Worm (Caenorhabditis elegans) whole organism, L1 larva: ENCODE data around the gene ctps-1.

Experiments
- aly-2 ChIP-seq: fragments of 150-350 bp; optimal IDR thresholded peaks from 2 replicates; lab custom pipeline; 2014; ENCODE audit warnings: missing biosample characterization, missing genetic modification characterization
- dpl-1 ChIP-seq, 3 experiments: fragments of 150-350 bp in 2 of 3; sonication (generic microtip) in 1 of 3; optimal IDR thresholded peaks; 2 replicates each; lab custom pipeline; 2014 to 2017; ENCODE audit warnings: missing biosample characterization in 3 of 3, missing genetic modification characterization in 3 of 3, missing genetic modification reagents in 3 of 3
- jun-1 ChIP-seq: fragments of 150-350 bp; optimal IDR thresholded peaks from 2 replicates; lab custom pipeline; 2014; ENCODE audit warnings: missing biosample characterization, missing genetic modification reagents, missing genetic modification characterization
- rnt-1 ChIP-seq: sonication (generic microtip); optimal IDR thresholded peaks from 2 replicates; lab custom pipeline; 2016; ENCODE audit warnings: mild to moderate bottlenecking, missing genetic modification characterization, moderate library complexity, missing compliant biosample characterization
- snu-23 ChIP-seq: sonication (generic microtip); optimal IDR thresholded peaks from 2 replicates; lab custom pipeline; 2016; ENCODE audit warnings: missing genetic modification characterization, missing compliant biosample characterization
- tbx-2 ChIP-seq: sonication (generic microtip); optimal IDR thresholded peaks from 2 replicates; lab custom pipeline; 2016; ENCODE audit warnings: missing genetic modification characterization, missing compliant biosample characterization
- xbp-1 ChIP-seq: sonication (generic microtip); optimal IDR thresholded peaks from 2 replicates; lab custom pipeline; 2016; ENCODE audit warnings: missing genetic modification characterization, missing compliant biosample characterization
- ztf-11 ChIP-seq, 2 experiments: sonication (generic microtip); optimal IDR thresholded peaks; 2 replicates each; lab custom pipeline; 2016 to 2017; ENCODE audit warnings: missing genetic modification characterization in 2 of 2, missing biosample characterization in 1 of 2, missing compliant biosample characterization in 1 of 2

DNA sequence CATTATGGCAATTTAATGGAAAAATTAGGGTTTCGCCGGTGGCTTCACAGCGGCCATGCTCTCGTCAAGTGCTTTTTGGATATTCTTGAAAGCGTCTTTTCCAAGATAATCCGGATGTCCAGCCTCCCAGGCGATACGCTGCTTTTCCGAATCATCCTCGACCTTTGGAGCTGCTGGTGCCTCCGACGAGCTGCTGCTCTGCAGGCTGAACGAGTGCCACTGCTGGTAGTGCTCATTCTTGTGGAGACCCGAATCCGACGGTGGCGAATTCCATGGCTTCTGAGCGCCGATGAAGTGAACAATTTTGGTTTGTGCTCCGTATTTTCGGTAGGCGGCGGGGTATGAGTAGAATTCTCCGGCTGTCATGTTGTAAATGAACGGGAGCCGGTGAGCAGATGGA, 49.5 kb upstream of the ctps-1 start:
- TF ChIP-seq ztf-11 (tag; optimal IDR thresholded peaks at IDR 0.05; lab: Kevin White, UChicago) (no peak), dpl-1 (GFP tag; optimal IDR thresholded peaks at IDR 0.05; lab: Kevin White, UChicago) (no peak), snu-23 (GFP tag; lab: Kevin White, UChicago) (no peak), jun-1 (tag; lab: Kevin White, UChicago) (no peak), xbp-1 (no peak), rnt-1 (tag; lab: Kevin White, UChicago) (no peak), tbx-2 (tag; lab: Kevin White, UChicago) (no peak), aly-2 (tag; lab: Kevin White, UChicago) (no peak)
